Worm (Caenorhabditis elegans) whole organism, midembryonic: Measurements from ENCODE around the gene qui-1.

Source experiments
- cog-1 ChIP-seq: sonication (generic microtip); optimal IDR thresholded peaks from 2 replicates; lab custom pipeline; 2016; ENCODE audit warnings: missing genetic modification characterization, missing compliant biosample characterization
- flt-1 ChIP-seq: fragments of 200-800 bp; sonication (Bioruptor generic); IDR thresholded peaks from 2 replicates; pipeline ENCODE4 v1.3.6; 2022; ENCODE audit warnings: missing genetic modification characterization, missing compliant biosample characterization
- klf-2 ChIP-seq: fragments of 200-800 bp; sonication (Bioruptor generic); conservative IDR thresholded peaks from 2 replicates; pipeline ENCODE4 v1.3.6; 2022; ENCODE audit warnings: missing genetic modification reagents, missing genetic modification characterization, missing compliant biosample characterization
- med-1 ChIP-seq: sonication (generic microtip); optimal IDR thresholded peaks from 2 replicates; lab custom pipeline; 2017; ENCODE audit warnings: missing genetic modification characterization, mild to moderate bottlenecking, missing compliant biosample characterization, antibody characterized with exemption, missing genetic modification reagents; ENCODE audit not compliant: insufficient read depth
- ref-1 ChIP-seq: fragments of 200-800 bp; sonication (Bioruptor generic); conservative IDR thresholded peaks from 2 replicates; pipeline ENCODE4 v1.3.6; 2022; ENCODE audit warnings: missing genetic modification reagents, missing genetic modification characterization, missing compliant biosample characterization
- tab-1 ChIP-seq: fragments of 200-800 bp; sonication (Bioruptor generic); IDR thresholded peaks from 2 replicates; pipeline ENCODE4 v1.3.6; 2022; ENCODE audit warnings: missing genetic modification characterization, missing compliant biosample characterization

DNA sequence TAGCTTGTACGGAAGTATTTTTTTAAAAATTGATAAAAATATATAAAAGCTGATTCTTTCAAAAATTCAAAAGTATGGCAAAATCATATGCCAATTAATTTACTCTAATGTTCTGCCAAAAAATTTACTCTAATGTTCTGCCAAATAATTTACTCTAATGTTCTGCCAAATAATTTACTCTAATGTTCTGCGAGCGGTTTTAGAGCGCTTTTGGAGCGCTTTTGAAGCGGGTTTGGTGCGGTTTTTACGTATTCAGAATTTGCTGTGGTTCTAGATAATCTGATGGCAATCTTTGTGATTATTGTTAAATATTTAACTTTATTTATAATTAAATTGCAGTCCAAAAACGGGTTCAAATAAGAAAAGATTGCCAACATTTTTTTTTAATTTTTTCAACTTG, 12.3 kb upstream of the qui-1 start:
- TF ChIP-seq med-1, result no peak
- TF ChIP-seq cog-1 (tag; lab: Kevin White, UChicago), result no peak
- TF ChIP-seq klf-2, result no peak
- TF ChIP-seq flt-1 (GFP tag; lab: Robert Waterston, UW), result no peak
- no peak for TF ChIP-seq tab-1 (GFP tag; lab: Robert Waterston, UW)
- no peak for TF ChIP-seq ref-1 (GFP tag; lab: Robert Waterston, UW)
